Worm (Caenorhabditis elegans) whole organism, mixed stage, embryonic: Measurements from ENCODE around the gene mocs-1.

Experiments used
- lsy-2 ChIP-seq: fragments of 150-350 bp; optimal IDR thresholded peaks from 2 replicates; lab custom pipeline; 2014; ENCODE audit warnings: missing biosample characterization, missing genetic modification characterization
- unc-62 ChIP-seq: fragments of 150-350 bp; optimal IDR thresholded peaks from 2 replicates; lab custom pipeline; 2014; ENCODE audit warnings: missing biosample characterization, missing genetic modification reagents, missing genetic modification characterization
- zip-8 ChIP-seq: fragments of 150-350 bp; optimal IDR thresholded peaks from 2 replicates; lab custom pipeline; 2014; ENCODE audit warnings: missing biosample characterization, missing genetic modification characterization

DNA sequence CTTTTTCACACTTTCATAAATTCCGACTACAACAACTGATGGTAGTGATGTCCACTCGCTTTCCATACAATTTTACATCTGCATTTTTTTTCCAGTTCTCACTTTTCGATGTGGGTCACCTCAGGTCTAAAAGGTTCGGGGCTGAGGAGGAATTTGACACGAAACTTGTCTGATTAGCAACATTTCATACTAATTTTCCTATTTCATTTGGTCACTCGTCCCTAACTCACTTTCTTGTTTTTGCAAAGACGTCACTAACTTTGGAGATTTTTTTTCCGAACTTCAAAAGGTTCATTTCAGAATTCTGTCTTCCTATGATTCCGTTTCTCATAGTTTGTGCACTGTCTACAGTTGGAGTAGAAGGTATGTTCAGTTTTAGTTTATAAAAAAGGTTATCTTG lies 47.2 kb upstream of the mocs-1 start, which contains the start of gene H13N06.2:
- TF ChIP-seq zip-8 (no peak), unc-62 (GFP tag; lab: Kevin White, UChicago) (no peak), lsy-2 (tag; lab: Kevin White, UChicago) (no peak)
